Fruit fly (Drosophila melanogaster): ENCODE data around the gene GstD1.
A peak's percentile ranks its signal among the peaks of the same experiment; 100 is the strongest.

The GstD1 gene

dm6 chr3R:12369135-12369792 lies at the start of gene GstD1 (continued):
- TF ChIP-seq CG2116 (GFP tag; optimal IDR thresholded peaks at IDR 0.05) (no peak), gcm2 (GFP tag; optimal IDR thresholded peaks at IDR 0.05) (no peak), CG10209 (GFP tag; optimal IDR thresholded peaks at IDR 0.05) (no peak), Hr78 (GFP tag; optimal IDR thresholded peaks at IDR 0.05) (peak in 1 of 2 experiments; percentile 23), Fer1 (GFP tag; optimal IDR thresholded peaks at IDR 0.05) (peak; percentile 38), CG6689 (GFP tag; IDR thresholded peaks at IDR 0.05) (no peak), trem (tag; optimal IDR thresholded peaks at IDR 0.05) (peak; percentile 5), CG9727 (GFP tag; optimal IDR thresholded peaks at IDR 0.05) (peak; percentile 24), CG2199 (GFP tag; IDR thresholded peaks at IDR 0.05) (peak; percentile 90; the same call in 2 of the 3 replicates), gcm (GFP tag; optimal IDR thresholded peaks at IDR 0.05) (peak; percentile 33), CG4730 (GFP tag; IDR thresholded peaks at IDR 0.05) (no peak), zfh2 (GFP tag; optimal IDR thresholded peaks at IDR 0.05) (no peak), CG8765 (GFP tag; IDR thresholded peaks at IDR 0.05) (peak; percentile 87; the same call in 1 of the 2 replicates), CG34224 (GFP tag; IDR thresholded peaks at IDR 0.05; ENCODE audit: partially characterized antibody) (peak; percentile 54; the same call in 2 of the 3 replicates), grau (tag; optimal IDR thresholded peaks at IDR 0.05) (peak; percentile 46), Doc3 (GFP tag; IDR thresholded peaks at IDR 0.05; ENCODE audit: partially characterized antibody) (no peak), CG10654 (GFP tag; optimal IDR thresholded peaks at IDR 0.05) (peak; percentile 19), CG7839 (tag; optimal IDR thresholded peaks at IDR 0.05) (peak; percentile 55), bcd (GFP tag; optimal IDR thresholded peaks at IDR 0.05) (peak; percentile 51), ewg (GFP tag; optimal IDR thresholded peaks at IDR 0.05) (peak; percentile 21), CG10321 (GFP tag; IDR thresholded peaks at IDR 0.05) (0 out of 2 replicates have a peak, but pooled peaks have one; percentile 20), CG15696 (tag; optimal IDR thresholded peaks at IDR 0.05) (no peak), ERR (GFP tag; optimal IDR thresholded peaks at IDR 0.05) (peak; percentile 66), CG3407 (GFP tag; optimal IDR thresholded peaks at IDR 0.05) (no peak), CG7556 (GFP tag; optimal IDR thresholded peaks at IDR 0.05) (peak; percentile 53), da (GFP tag; optimal IDR thresholded peaks at IDR 0.05) (no peak), Sin3A (optimal IDR thresholded peaks at IDR 0.05) (no peak), br (optimal IDR thresholded peaks at IDR 0.05) (no peak), Nf-YC (tag; optimal IDR thresholded peaks at IDR 0.05) (no peak), CG7963 (GFP tag; IDR thresholded peaks at IDR 0.05; ENCODE audit: partially characterized antibody) (peak; percentile 45; the same call in 1 of the 3 replicates), bab2 (GFP tag; optimal IDR thresholded peaks at IDR 0.05) (peak; percentile 51), bowl (GFP tag; IDR thresholded peaks at IDR 0.05) (no peak), kay (GFP tag; optimal IDR thresholded peaks at IDR 0.05) (peak; percentile 66), knrl (GFP tag; IDR thresholded peaks at IDR 0.05; ENCODE audit: partially characterized antibody) (no peak; the same call in 2 of the 3 replicates), org-1 (GFP tag; optimal IDR thresholded peaks at IDR 0.05) (peak; percentile 25), Pdp1 (GFP tag; optimal IDR thresholded peaks at IDR 0.05) (peak; percentile 32 to 45), CG15514 (GFP tag; optimal IDR thresholded peaks at IDR 0.05) (peak; percentile 24), sob (GFP tag; IDR thresholded peaks at IDR 0.05) (no peak), E2f1 (GFP tag; IDR thresholded peaks at IDR 0.05) (peak; percentile 51), corto (GFP tag; optimal IDR thresholded peaks at IDR 0.05) (no peak), CG5180 (GFP tag; optimal IDR thresholded peaks at IDR 0.05) (no peak), salm (tag; optimal IDR thresholded peaks at IDR 0.05) (no peak), ham (GFP tag; IDR thresholded peaks at IDR 0.05) (no peak), ase (GFP tag; IDR thresholded peaks at IDR 0.05) (no peak), CG10543 (GFP tag; optimal IDR thresholded peaks at IDR 0.05) (peak; percentile 89), CG17385 (GFP tag; optimal IDR thresholded peaks at IDR 0.05) (no peak), CG11695 (GFP tag; IDR thresholded peaks at IDR 0.05) (0 out of 3 replicates have a peak, but pooled peaks have one; percentile 10), CG30020 (tag; optimal IDR thresholded peaks at IDR 0.05) (no peak), CG8478 (optimal IDR thresholded peaks at IDR 0.05) (no peak), CG6272 (GFP tag; IDR thresholded peaks at IDR 0.05) (no peak)
